Worm (Caenorhabditis elegans) whole organism, early embryonic: ENCODE results near the gene C30H6.8.

Experiments used
- F13C5.2 ChIP-seq: sonication (generic microtip); optimal IDR thresholded peaks from 2 replicates; lab custom pipeline; 2017; ENCODE audit warnings: mild to moderate bottlenecking, missing genetic modification characterization, inconsistent platforms, missing compliant biosample characterization
- scrt-1 ChIP-seq: fragments of 200-800 bp; sonication (Bioruptor generic); IDR thresholded peaks from 2 replicates; pipeline ENCODE4 v1.3.6; 2022; ENCODE audit warnings: missing genetic modification characterization, missing compliant biosample characterization

ce11 chrIV:17333542-17334281 is 48.4 kb upstream of the C30H6.8 start, which contains the start of gene C49C3.15:
- no peak for TF ChIP-seq F13C5.2 (tag; lab: Kevin White, UChicago)
- TF ChIP-seq scrt-1 (GFP tag; lab: Robert Waterston, UW), result no peak
